Worm (Caenorhabditis elegans) whole organism, L1 larva: Measurements from ENCODE around the gene attf-3.

ENCODE experiments used
- C04F5.9 ChIP-seq: sonication (generic microtip); optimal IDR thresholded peaks from 2 replicates; lab custom pipeline; 2016; ENCODE audit warnings: missing genetic modification characterization, missing compliant biosample characterization
- C34B4.2 ChIP-seq: sonication (generic microtip); optimal IDR thresholded peaks from 2 replicates; lab custom pipeline; 2017; ENCODE audit warnings: mild to moderate bottlenecking, missing genetic modification characterization, missing compliant biosample characterization
- blmp-1 ChIP-seq: fragments of 150-350 bp; optimal IDR thresholded peaks from 2 replicates; lab custom pipeline; 2014; ENCODE audit warnings: missing biosample characterization, missing genetic modification characterization
- ceh-63 ChIP-seq: fragments of 200-800 bp; sonication (Bioruptor generic); optimal IDR thresholded peaks from 2 replicates; lab custom pipeline; 2018; ENCODE audit warnings: mild to moderate bottlenecking, missing genetic modification characterization, missing compliant biosample characterization
- ceh-88 ChIP-seq: fragments of 200-800 bp; sonication (Bioruptor generic); IDR thresholded peaks from 2 replicates; pipeline ENCODE4 v1.3.6; 2022; ENCODE audit warnings: missing genetic modification characterization, missing compliant biosample characterization
- ceh-90 ChIP-seq: sonication (generic microtip); optimal IDR thresholded peaks from 2 replicates; lab custom pipeline; 2016; ENCODE audit warnings: missing genetic modification characterization, missing compliant biosample characterization
- dsc-1 ChIP-seq: sonication (generic microtip); optimal IDR thresholded peaks from 2 replicates; lab custom pipeline; 2016; ENCODE audit warnings: mild to moderate bottlenecking, missing genetic modification characterization, missing compliant biosample characterization
- efl-1 ChIP-seq, 4 experiments: fragments of 150-350 bp; optimal IDR thresholded peaks in 3 of 4; peaks in 1 of 4; 1 replicate in 1 of 4; 2 replicates in 3 of 4; lab custom pipeline; 2014; ENCODE audit warnings: missing biosample characterization in 2 of 4, missing genetic modification characterization in 2 of 4, missing genetic modification reagents in 2 of 4
- efl-3 ChIP-seq: fragments of 200-800 bp; sonication (Bioruptor generic); optimal IDR thresholded peaks from 2 replicates; lab custom pipeline; 2018; ENCODE audit warnings: mild to moderate bottlenecking, missing genetic modification characterization, missing compliant biosample characterization
- elt-3 ChIP-seq, 6 experiments: fragments of 150-350 bp in 1 of 6; sonication (generic microtip); optimal IDR thresholded peaks; 2 replicates each; lab custom pipeline; 2017 to 2018; ENCODE audit warnings: missing biosample characterization in 6 of 6, missing genetic modification characterization in 6 of 6, inconsistent platforms in 1 of 6
- ets-5 ChIP-seq: fragments of 200-800 bp; sonication (Bioruptor generic); IDR thresholded peaks from 2 replicates; pipeline ENCODE4 v1.3.6; 2022; ENCODE audit warnings: missing genetic modification characterization, missing compliant biosample characterization
- fkh-10 ChIP-seq: sonication (generic microtip); optimal IDR thresholded peaks from 2 replicates; lab custom pipeline; 2017; ENCODE audit warnings: missing biosample characterization, missing genetic modification reagents, missing genetic modification characterization
- fkh-4 ChIP-seq: sonication (generic microtip); optimal IDR thresholded peaks from 2 replicates; lab custom pipeline; 2016; ENCODE audit warnings: missing compliant biosample characterization, missing genetic modification characterization, borderline replicate concordance
- hlh-4 ChIP-seq: sonication (generic microtip); optimal IDR thresholded peaks from 2 replicates; lab custom pipeline; 2016; ENCODE audit warnings: mild to moderate bottlenecking, missing genetic modification characterization, missing compliant biosample characterization
- hpl-2 ChIP-seq: fragments of 150-350 bp; optimal IDR thresholded peaks from 2 replicates; lab custom pipeline; 2014; ENCODE audit warnings: missing biosample characterization, missing genetic modification reagents, missing genetic modification characterization
- irx-1 ChIP-seq: sonication (generic microtip); optimal IDR thresholded peaks from 2 replicates; lab custom pipeline; 2016; ENCODE audit warnings: missing genetic modification characterization, missing compliant biosample characterization
- jun-1 ChIP-seq: fragments of 150-350 bp; optimal IDR thresholded peaks from 2 replicates; lab custom pipeline; 2014; ENCODE audit warnings: missing biosample characterization, missing genetic modification reagents, missing genetic modification characterization
- lin-14 ChIP-seq: fragments of 200-800 bp; sonication (Bioruptor generic); optimal IDR thresholded peaks from 2 replicates; lab custom pipeline; 2018; ENCODE audit warnings: mild to moderate bottlenecking, missing genetic modification characterization, moderate library complexity, missing compliant biosample characterization
- lin-15B ChIP-seq: fragments of 150-350 bp; sonication (generic microtip); optimal IDR thresholded peaks from 3 replicates; lab custom pipeline; 2014; ENCODE audit warnings: missing biosample characterization, missing genetic modification characterization
- lin-39 ChIP-seq: fragments of 150-350 bp; optimal IDR thresholded peaks from 2 replicates; lab custom pipeline; 2014; ENCODE audit warnings: missing biosample characterization, missing genetic modification reagents, missing genetic modification characterization
- lsy-2 ChIP-seq, 2 experiments: fragments of 150-350 bp; optimal IDR thresholded peaks; 2 replicates each; lab custom pipeline; 2014; ENCODE audit warnings: missing biosample characterization in 2 of 2, missing genetic modification characterization in 2 of 2
- mab-9 ChIP-seq: fragments of 200-800 bp; sonication (Bioruptor generic); IDR thresholded peaks from 2 replicates; pipeline ENCODE4 v1.3.6; 2022; ENCODE audit warnings: missing genetic modification reagents, missing genetic modification characterization, missing compliant biosample characterization
- mdl-1 ChIP-seq, 2 experiments: fragments of 150-350 bp; optimal IDR thresholded peaks; 2 replicates each; lab custom pipeline; 2014 to 2017; ENCODE audit warnings: missing biosample characterization in 2 of 2, missing genetic modification characterization in 2 of 2, inconsistent platforms in 1 of 2
- nhr-11 ChIP-seq: fragments of 150-350 bp; optimal IDR thresholded peaks from 2 replicates; lab custom pipeline; 2014; ENCODE audit warnings: missing biosample characterization, missing genetic modification characterization
- nhr-47 ChIP-seq: sonication (generic microtip); optimal IDR thresholded peaks from 2 replicates; lab custom pipeline; 2016; ENCODE audit warnings: mild to moderate bottlenecking, missing genetic modification characterization, moderate library complexity, missing compliant biosample characterization
- nhr-76 ChIP-seq: sonication (generic microtip); optimal IDR thresholded peaks from 2 replicates; lab custom pipeline; 2017; ENCODE audit warnings: missing biosample characterization, missing genetic modification characterization
- nhr-85 ChIP-seq: sonication (generic microtip); peaks from one replicate; lab custom pipeline; 2016; ENCODE audit warnings: missing genetic modification characterization, inconsistent platforms, missing compliant biosample characterization
- pqm-1 ChIP-seq: sonication (generic microtip); optimal IDR thresholded peaks from 3 replicates; lab custom pipeline; 2017; ENCODE audit warnings: missing biosample characterization, missing genetic modification characterization
- skn-1 ChIP-seq: fragments of 150-350 bp; optimal IDR thresholded peaks from 2 replicates; lab custom pipeline; 2014; ENCODE audit warnings: missing biosample characterization, missing genetic modification characterization
- sptf-1 ChIP-seq: fragments of 150-350 bp; optimal IDR thresholded peaks from 2 replicates; lab custom pipeline; 2014; ENCODE audit warnings: missing biosample characterization, missing genetic modification characterization
- sup-37 ChIP-seq: fragments of 200-800 bp; sonication (Bioruptor generic); optimal IDR thresholded peaks from 2 replicates; lab custom pipeline; 2018; ENCODE audit warnings: mild to moderate bottlenecking, missing genetic modification characterization, missing compliant biosample characterization
- swsn-7 ChIP-seq: sonication (generic microtip); optimal IDR thresholded peaks from 2 replicates; lab custom pipeline; 2016; ENCODE audit warnings: missing genetic modification characterization, missing compliant biosample characterization
- tbx-2 ChIP-seq: sonication (generic microtip); optimal IDR thresholded peaks from 2 replicates; lab custom pipeline; 2016; ENCODE audit warnings: missing genetic modification characterization, missing compliant biosample characterization
- tlp-1 ChIP-seq: fragments of 150-350 bp; optimal IDR thresholded peaks from 2 replicates; lab custom pipeline; 2014; ENCODE audit warnings: missing biosample characterization, missing genetic modification characterization
- unc-130 ChIP-seq: fragments of 150-350 bp; optimal IDR thresholded peaks from 2 replicates; lab custom pipeline; 2017; ENCODE audit warnings: missing biosample characterization, missing genetic modification characterization, inconsistent platforms
- unc-30 ChIP-seq: sonication (generic microtip); optimal IDR thresholded peaks from 2 replicates; lab custom pipeline; 2017; ENCODE audit warnings: missing biosample characterization, missing genetic modification characterization
- unc-86 ChIP-seq: sonication (generic microtip); optimal IDR thresholded peaks from 2 replicates; lab custom pipeline; 2016; ENCODE audit warnings: missing genetic modification characterization, missing compliant biosample characterization
- xbp-1 ChIP-seq: sonication (generic microtip); optimal IDR thresholded peaks from 2 replicates; lab custom pipeline; 2016; ENCODE audit warnings: missing genetic modification characterization, missing compliant biosample characterization
- ztf-11 ChIP-seq, 2 experiments: sonication (generic microtip); optimal IDR thresholded peaks; 2 replicates each; lab custom pipeline; 2016 to 2017; ENCODE audit warnings: missing genetic modification characterization in 2 of 2, missing biosample characterization in 1 of 2, missing compliant biosample characterization in 1 of 2

attf-3 gene

DNA sequence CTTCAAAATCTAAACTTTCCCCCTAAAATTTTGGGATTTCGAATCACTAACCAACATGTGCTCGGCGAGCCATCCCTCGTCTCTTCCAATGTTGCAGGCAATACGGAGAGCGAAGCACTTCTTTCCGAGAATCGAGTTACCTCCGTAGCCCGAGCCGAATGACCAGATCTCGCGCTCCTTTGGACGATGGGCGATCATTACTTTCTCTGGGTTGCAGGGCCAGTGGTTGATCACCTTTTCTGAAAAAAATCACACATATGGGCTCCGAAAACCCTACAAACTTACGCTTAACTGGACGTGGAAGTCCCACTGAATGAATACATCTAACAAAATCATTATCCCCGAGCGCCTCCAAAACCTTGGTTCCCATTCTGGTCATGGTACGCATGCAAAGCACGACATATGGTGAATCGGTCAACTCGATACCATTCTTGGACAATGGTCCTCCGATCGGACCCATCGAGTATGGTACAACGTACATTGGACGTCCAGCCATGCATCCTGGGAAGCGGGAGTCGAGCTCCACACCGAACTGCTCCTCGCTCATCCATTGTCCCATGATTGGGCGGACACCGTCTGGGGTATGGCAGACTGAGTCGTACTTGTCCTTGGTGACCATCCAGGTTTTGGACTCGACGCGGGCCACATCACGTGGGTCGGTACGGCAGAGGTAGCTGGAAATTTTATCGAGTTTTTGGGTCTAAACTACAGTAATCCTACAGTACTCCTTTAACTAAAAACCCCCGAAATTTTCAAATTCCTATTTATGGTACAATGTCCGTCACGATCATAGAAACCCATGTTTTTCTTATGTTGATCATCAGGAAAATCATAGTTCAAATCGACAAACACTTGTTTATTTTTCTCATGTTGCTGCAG lies 21.2 kb downstream of the attf-3 start:
- TF ChIP-seq jun-1 (tag; lab: Kevin White, UChicago) = no peak
- no peak for TF ChIP-seq nhr-47 (tag; lab: Kevin White, UChicago)
- TF ChIP-seq sptf-1 = no peak
- no peak for TF ChIP-seq lin-39 (tag; lab: Kevin White, UChicago)
- no peak for TF ChIP-seq nhr-76
- TF ChIP-seq lsy-2 (tag; optimal IDR thresholded peaks at IDR 0.05; lab: Kevin White, UChicago) = no peak
- TF ChIP-seq xbp-1 (tag; lab: Kevin White, UChicago) = no peak
- no peak for TF ChIP-seq fkh-10 (GFP tag; lab: Kevin White, UChicago)
- no peak for TF ChIP-seq C34B4.2
- no peak for TF ChIP-seq mdl-1 (tag; optimal IDR thresholded peaks at IDR 0.05; lab: Kevin White, UChicago)
- no peak for TF ChIP-seq nhr-85
- no peak for TF ChIP-seq dsc-1 (tag; lab: Kevin White, UChicago)
- no peak for TF ChIP-seq efl-1 (optimal IDR thresholded peaks at IDR 0.05; lab: Kevin White, UChicago)
- TF ChIP-seq efl-1 (GFP tag; optimal IDR thresholded peaks at IDR 0.05 in 1 of 2; lab: Kevin White, UChicago) = peak in 1 of 2 experiments; percentile 79
- TF ChIP-seq irx-1 = no peak
- no peak for TF ChIP-seq unc-30 (tag; lab: Kevin White, UChicago)
- no peak for TF ChIP-seq lin-14 (GFP tag; lab: Kevin White, UChicago)
- TF ChIP-seq blmp-1 (tag; lab: Kevin White, UChicago) = no peak
- TF ChIP-seq ceh-90 (tag; lab: Kevin White, UChicago) = no peak
- TF ChIP-seq tlp-1 (tag; lab: Kevin White, UChicago) = no peak
- TF ChIP-seq sup-37 (GFP tag; lab: Kevin White, UChicago) = no peak
- 0 out of 2 replicates have a peak, but pooled peaks have one; percentile 19 for TF ChIP-seq ceh-88 (GFP tag; lab: Robert Waterston, UW)
- TF ChIP-seq mab-9 (GFP tag; lab: Robert Waterston, UW) = 0 out of 2 replicates have a peak, but pooled peaks have one; percentile 5
- TF ChIP-seq nhr-11 (tag; lab: Kevin White, UChicago) = no peak
- no peak for TF ChIP-seq hpl-2 (GFP tag; lab: Kevin White, UChicago)
- no peak for TF ChIP-seq ceh-63
- TF ChIP-seq C04F5.9 (tag; lab: Kevin White, UChicago) = no peak

DNA sequence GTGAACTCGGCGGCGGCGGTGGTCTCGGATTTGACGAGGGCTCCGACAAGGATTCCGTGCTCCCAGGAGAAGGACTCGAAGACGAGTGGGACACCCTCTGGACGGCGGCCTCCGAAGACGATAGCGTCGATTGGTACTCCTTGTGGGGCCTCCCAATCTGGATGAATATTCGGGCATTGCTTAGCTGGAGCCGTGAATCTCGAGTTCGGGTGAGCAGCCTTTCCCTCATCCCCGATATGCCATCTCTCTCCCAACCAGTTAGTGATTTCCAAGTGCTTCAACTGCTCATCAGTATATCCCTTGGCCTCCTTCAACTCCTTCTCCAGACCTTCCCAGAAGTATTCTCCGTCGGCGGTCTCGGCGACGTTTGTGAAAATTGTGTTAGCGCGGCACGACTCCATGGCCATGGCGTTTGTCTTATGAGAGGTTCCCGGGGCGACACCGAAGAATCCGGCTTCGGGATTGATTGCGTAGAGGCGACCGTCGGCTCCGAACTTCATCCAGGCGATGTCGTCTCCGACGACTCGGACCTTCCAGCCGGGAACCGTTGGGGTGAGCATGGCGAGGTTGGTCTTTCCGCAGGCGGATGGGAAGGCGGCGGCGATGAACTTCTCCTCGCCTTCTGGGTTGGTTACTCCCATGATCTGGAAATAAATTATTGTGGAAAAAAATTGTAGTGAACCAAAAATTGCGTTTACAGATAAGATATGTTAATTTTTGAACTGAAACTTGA lies 22.4 kb downstream of the attf-3 start:
- TF ChIP-seq unc-86 (tag; lab: Kevin White, UChicago) (no peak), elt-3 (tag; optimal IDR thresholded peaks at IDR 0.05; lab: Kevin White, UChicago) (no peak), tbx-2 (tag; lab: Kevin White, UChicago) (no peak), pqm-1 (no peak), ets-5 (GFP tag; lab: Robert Waterston, UW) (no peak), skn-1 (tag; lab: Kevin White, UChicago) (no peak), efl-3 (no peak), fkh-10 (GFP tag; lab: Kevin White, UChicago) (no peak), unc-130 (no peak), swsn-7 (tag; lab: Kevin White, UChicago) (no peak), sup-37 (GFP tag; lab: Kevin White, UChicago) (no peak), fkh-4 (tag; lab: Kevin White, UChicago) (no peak), ztf-11 (tag; optimal IDR thresholded peaks at IDR 0.05; lab: Kevin White, UChicago) (no peak), lin-15B (tag; lab: Kevin White, UChicago) (no peak), ceh-90 (tag; lab: Kevin White, UChicago) (no peak), C34B4.2 (no peak), hlh-4 (tag; lab: Kevin White, UChicago) (no peak)
